Worm (Caenorhabditis elegans) whole organism, L4/young adult: Measurements from ENCODE around the gene F31F7.1.

ENCODE experiments used
- W03F9.2 ChIP-seq: fragments of 150-350 bp; optimal IDR thresholded peaks from 2 replicates; lab custom pipeline; 2014; ENCODE audit warnings: missing biosample characterization, missing genetic modification characterization
- dao-5 ChIP-seq: sonication (generic microtip); optimal IDR thresholded peaks from 2 replicates; lab custom pipeline; 2016; ENCODE audit warnings: missing genotype, missing genetic modification characterization, moderate library complexity, missing compliant biosample characterization
- him-1 ChIP-seq: sonication (generic microtip); optimal IDR thresholded peaks from 2 replicates; lab custom pipeline; 2016; ENCODE audit warnings: missing genotype, missing genetic modification reagents, missing genetic modification characterization, missing compliant biosample characterization

DNA sequence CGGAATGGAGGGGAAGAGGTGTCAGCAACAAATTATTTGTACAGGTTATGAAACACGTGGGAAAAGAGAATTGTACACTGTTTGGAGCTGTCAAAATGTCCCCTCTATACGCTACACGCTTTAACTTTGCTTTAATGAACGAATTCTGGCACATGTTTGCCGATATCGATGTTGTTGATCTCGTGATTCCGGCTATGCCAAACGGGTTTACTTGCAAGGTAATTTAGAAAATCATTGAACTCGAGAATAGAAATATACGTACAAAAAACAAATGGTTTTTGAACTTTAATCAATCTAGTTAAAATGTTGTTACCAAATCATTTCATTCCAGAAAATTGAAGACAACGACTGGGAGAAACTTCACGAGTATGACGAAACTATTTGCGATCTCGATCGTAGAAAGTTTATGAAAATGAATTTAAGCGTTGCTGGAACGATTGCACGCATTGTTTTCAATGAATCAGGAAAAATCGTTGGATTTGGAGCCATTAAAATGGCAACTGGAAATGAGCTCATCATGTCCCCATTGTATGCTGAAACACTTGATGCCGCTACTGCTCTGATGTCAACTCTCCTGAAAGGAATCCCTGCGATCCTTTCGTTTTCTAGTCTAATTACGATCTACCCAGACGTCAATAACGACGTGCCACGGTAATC, 1.1 kb downstream of the F31F7.1 start:
- no peak for TF ChIP-seq him-1
- no peak for TF ChIP-seq dao-5
- no peak for TF ChIP-seq W03F9.2
